Worm (Caenorhabditis elegans): ENCODE results near the gene C28H8.3.
A peak's percentile ranks its signal among the peaks of the same experiment; 100 is the strongest.

ce11 chrIII:5938013-5938412 lies 29.5 kb downstream of the C28H8.3 start:
- TF ChIP-seq hif-1 (tag; optimal IDR thresholded peaks at IDR 0.05), result peak in 1 of 2 experiments; percentile 53
- TF ChIP-seq F44E2.7 (GFP tag; IDR thresholded peaks at IDR 0.05), result no peak
- peak in 1 of 2 experiments; percentile 99 for TF ChIP-seq unc-62 (GFP tag; optimal IDR thresholded peaks at IDR 0.05 in 1 of 2)
- TF ChIP-seq unc-62 (tag; optimal IDR thresholded peaks at IDR 0.05), result no peak
- peak; percentile 70 for TF ChIP-seq aha-1 (tag)
- TF ChIP-seq ama-1 (optimal IDR thresholded peaks at IDR 0.05), result peak; percentile 56
- TF ChIP-seq pqm-1 (tag; optimal IDR thresholded peaks at IDR 0.05), result no peak
- TF ChIP-seq snpc-1.2 (GFP tag; IDR thresholded peaks at IDR 0.05), result no peak
- TF ChIP-seq nhr-102 (tag; optimal IDR thresholded peaks at IDR 0.05), result peak; percentile 24
- no peak for TF ChIP-seq T20F7.1 (GFP tag; optimal IDR thresholded peaks at IDR 0.05)
- TF ChIP-seq ceh-20 (GFP tag; IDR thresholded peaks at IDR 0.05), result peak; percentile 67
- no peak for TF ChIP-seq fkh-10 (GFP tag; optimal IDR thresholded peaks at IDR 0.05)
- no peak for TF ChIP-seq nhr-237 (tag; optimal IDR thresholded peaks at IDR 0.05)

Data from whole organism, L4 larva.